Fruit fly (Drosophila melanogaster) whole organism, embryonic: ENCODE measurements around the gene CG1463.

Experiments
- ATbp ChIP-seq: fragments of 200-800 bp; sonication (Bioruptor generic); optimal IDR thresholded peaks from 2 replicates; lab custom pipeline; 2017; ENCODE audit warnings: missing biosample characterization, mild to moderate bottlenecking, missing genetic modification characterization, missing genetic modification reagents
- Aef1 ChIP-seq: fragments of 200-800 bp; sonication (Bioruptor generic); IDR thresholded peaks from 3 replicates; pipeline ENCODE4 v1.3.6; 2022; ENCODE audit warnings: missing biosample characterization, missing genetic modification characterization
- Bdp1 ChIP-seq: fragments of 200-800 bp; sonication (Bioruptor generic); optimal IDR thresholded peaks from 3 replicates; lab custom pipeline; 2016; ENCODE audit warnings: missing biosample characterization, missing genetic modification characterization
- Blimp-1 ChIP-seq: fragments of 200-800 bp; sonication (Bioruptor generic); optimal IDR thresholded peaks from 3 replicates; lab custom pipeline; 2018; ENCODE audit warnings: missing biosample characterization, missing genetic modification characterization, mild to moderate bottlenecking, moderate library complexity, missing genetic modification reagents
- C15 ChIP-seq: fragments of 200-800 bp; sonication (Bioruptor generic); IDR thresholded peaks from 3 replicates; pipeline ENCODE4 v1.3.6; 2022; ENCODE audit warnings: missing biosample characterization, missing genetic modification characterization
- CG11696 ChIP-seq: fragments of 200-800 bp; sonication (Bioruptor generic); IDR thresholded peaks from 2 replicates; pipeline ENCODE4 v1.3.6; 2022; ENCODE audit warnings: missing biosample characterization, missing genetic modification characterization
- CG12219 ChIP-seq: fragments of 200-800 bp; sonication (Bioruptor generic); optimal IDR thresholded peaks from 3 replicates; lab custom pipeline; 2018; ENCODE audit warnings: missing biosample characterization, mild to moderate bottlenecking, missing genetic modification characterization
- CG12391 ChIP-seq: fragments of 200-800 bp; sonication (Bioruptor generic); optimal IDR thresholded peaks from 3 replicates; lab custom pipeline; 2018; ENCODE audit warnings: missing biosample characterization, mild to moderate bottlenecking, missing genetic modification characterization, moderate library complexity
- CG13296 ChIP-seq: fragments of 200-800 bp; sonication (Bioruptor generic); optimal IDR thresholded peaks from 3 replicates; lab custom pipeline; 2018; ENCODE audit warnings: missing biosample characterization, mild to moderate bottlenecking, missing genetic modification characterization
- CG13624 ChIP-seq: fragments of 200-800 bp; sonication (Bioruptor generic); optimal IDR thresholded peaks from 2 replicates; lab custom pipeline; 2016; ENCODE audit warnings: missing biosample characterization, missing genetic modification characterization
- CG14050 ChIP-seq: fragments of 200-800 bp; sonication (Bioruptor generic); IDR thresholded peaks from 3 replicates; pipeline ENCODE4 v1.3.6; 2022; ENCODE audit warnings: missing biosample characterization, missing genetic modification characterization
- CG15011 ChIP-seq: fragments of 200-800 bp; sonication (Bioruptor generic); optimal IDR thresholded peaks from 3 replicates; lab custom pipeline; 2018; ENCODE audit warnings: missing biosample characterization, mild to moderate bottlenecking, missing genetic modification characterization
- CG1529 ChIP-seq: fragments of 200-800 bp; sonication (Bioruptor generic); optimal IDR thresholded peaks from 3 replicates; lab custom pipeline; 2018; ENCODE audit warnings: missing biosample characterization, missing genetic modification characterization
- CG17912 ChIP-seq: fragments of 200-800 bp; sonication (Bioruptor generic); optimal IDR thresholded peaks from 2 replicates; lab custom pipeline; 2018; ENCODE audit warnings: missing biosample characterization, mild to moderate bottlenecking, missing genetic modification characterization
- CG18476 ChIP-seq: fragments of 200-800 bp; sonication (Bioruptor generic); optimal IDR thresholded peaks from 2 replicates; lab custom pipeline; 2016; ENCODE audit warnings: missing biosample characterization, mild to moderate bottlenecking, missing genetic modification characterization
- CG18619 ChIP-seq: fragments of 200-800 bp; sonication (Bioruptor generic); optimal IDR thresholded peaks from 3 replicates; lab custom pipeline; 2017; ENCODE audit warnings: missing biosample characterization, mild to moderate bottlenecking, missing genetic modification characterization
- CG2120 ChIP-seq: fragments of 200-800 bp; sonication (Bioruptor generic); optimal IDR thresholded peaks from 3 replicates; lab custom pipeline; 2016; ENCODE audit warnings: missing biosample characterization, missing genetic modification characterization
- CG30403 ChIP-seq: fragments of 200-800 bp; sonication (Bioruptor generic); optimal IDR thresholded peaks from 3 replicates; lab custom pipeline; 2016; ENCODE audit warnings: missing biosample characterization, missing genetic modification characterization
- CG6175 ChIP-seq: fragments of 200-800 bp; sonication (Bioruptor generic); IDR thresholded peaks from 3 replicates; pipeline ENCODE4 v1.3.6; 2022; ENCODE audit warnings: missing biosample characterization, missing genetic modification characterization
- CG7357 ChIP-seq: fragments of 200-800 bp; sonication (Bioruptor generic); IDR thresholded peaks from 3 replicates; pipeline ENCODE4 v1.3.6; 2022; ENCODE audit warnings: missing biosample characterization, missing genetic modification characterization
- CG7839 ChIP-seq: fragments of 200-800 bp; sonication (Bioruptor generic); optimal IDR thresholded peaks from 3 replicates; lab custom pipeline; 2018; ENCODE audit warnings: missing biosample characterization, mild to moderate bottlenecking, missing genetic modification characterization, moderate library complexity
- CG8478 ChIP-seq: fragments of >200 bp; optimal IDR thresholded peaks from 2 replicates; lab custom pipeline; 2018
- CG8765 ChIP-seq: fragments of 200-800 bp; sonication (Bioruptor generic); IDR thresholded peaks from 2 replicates; pipeline ENCODE4 v1.3.6; 2022; ENCODE audit warnings: missing biosample characterization, missing genetic modification characterization
- CG9932 ChIP-seq: fragments of 200-800 bp; sonication (Bioruptor generic); IDR thresholded peaks from 2 replicates; pipeline ENCODE4 v1.3.6; 2022; ENCODE audit warnings: missing biosample characterization, missing genetic modification characterization
- CrebB ChIP-seq: fragments of 200-800 bp; sonication (Bioruptor generic); optimal IDR thresholded peaks from 3 replicates; lab custom pipeline; 2018; ENCODE audit warnings: missing biosample characterization, mild to moderate bottlenecking, missing genetic modification characterization
- Fer1 ChIP-seq: fragments of 200-800 bp; sonication (Bioruptor generic); optimal IDR thresholded peaks from 2 replicates; lab custom pipeline; 2017; ENCODE audit warnings: missing biosample characterization, mild to moderate bottlenecking, missing genetic modification characterization
- GATAe ChIP-seq: fragments of 200-800 bp; sonication (Bioruptor generic); conservative IDR thresholded peaks from 2 replicates; pipeline ENCODE4 v1.3.6; 2022; ENCODE audit warnings: missing biosample characterization, missing genetic modification characterization
- HHEX ChIP-seq: fragments of 200-800 bp; sonication (Bioruptor generic); optimal IDR thresholded peaks from 3 replicates; lab custom pipeline; 2017; ENCODE audit warnings: missing biosample characterization, mild to moderate bottlenecking, missing genetic modification characterization, missing genetic modification reagents
- Hmr ChIP-seq: fragments of 200-800 bp; sonication (Bioruptor generic); optimal IDR thresholded peaks from 3 replicates; lab custom pipeline; 2017; ENCODE audit warnings: mild to moderate bottlenecking, missing biosample characterization, missing genetic modification reagents, missing genetic modification characterization
- Hr3 ChIP-seq: fragments of 200-800 bp; sonication (Bioruptor generic); optimal IDR thresholded peaks from 3 replicates; lab custom pipeline; 2016; ENCODE audit warnings: missing biosample characterization, missing genetic modification characterization
- Kr ChIP-seq: fragments of 200-800 bp; sonication (Bioruptor generic); optimal IDR thresholded peaks from 2 replicates; lab custom pipeline; 2017; ENCODE audit warnings: missing biosample characterization, mild to moderate bottlenecking, missing genetic modification characterization
- Rx ChIP-seq: fragments of 200-800 bp; sonication (Bioruptor generic); IDR thresholded peaks from 2 replicates; pipeline ENCODE4 v1.3.6; 2022; ENCODE audit warnings: missing biosample characterization, missing genetic modification characterization
- Sry-β ChIP-seq: fragments of 200-800 bp; sonication (Bioruptor generic); optimal IDR thresholded peaks from 2 replicates; lab custom pipeline; 2018; ENCODE audit warnings: missing biosample characterization, mild to moderate bottlenecking, missing genetic modification characterization, moderate library complexity
- Sry-δ ChIP-seq: fragments of 200-800 bp; sonication (Bioruptor generic); optimal IDR thresholded peaks from 2 replicates; lab custom pipeline; 2016; ENCODE audit warnings: missing biosample characterization, missing genetic modification characterization
- ab ChIP-seq: fragments of 200-800 bp; sonication (Bioruptor generic); optimal IDR thresholded peaks from 2 replicates; lab custom pipeline; 2016; ENCODE audit warnings: missing biosample characterization, missing genetic modification characterization
- crc ChIP-seq: fragments of 200-800 bp; sonication (Bioruptor generic); optimal IDR thresholded peaks from 2 replicates; lab custom pipeline; 2016; ENCODE audit warnings: missing biosample characterization, missing genetic modification characterization
- esg ChIP-seq: fragments of 200-800 bp; sonication (Bioruptor generic); conservative IDR thresholded peaks from 2 replicates; pipeline ENCODE4 v1.3.6; 2022; ENCODE audit warnings: missing biosample characterization, missing genetic modification characterization
- gem ChIP-seq: fragments of 200-800 bp; sonication (Bioruptor generic); optimal IDR thresholded peaks from 2 replicates; lab custom pipeline; 2019; ENCODE audit warnings: missing biosample characterization, mild to moderate bottlenecking, missing genetic modification characterization, moderate library complexity
- grau ChIP-seq: fragments of 200-800 bp; optimal IDR thresholded peaks from 3 replicates; lab custom pipeline; 2019; ENCODE audit warnings: missing biosample characterization, mild to moderate bottlenecking, missing genetic modification characterization, moderate library complexity
- hbn ChIP-seq: fragments of 200-800 bp; sonication (Bioruptor generic); IDR thresholded peaks from 2 replicates; pipeline ENCODE4 v1.3.6; 2022; ENCODE audit warnings: missing biosample characterization, missing genetic modification characterization; ENCODE audit not compliant: partially characterized antibody
- jumu ChIP-seq: fragments of 200-800 bp; sonication (Bioruptor generic); optimal IDR thresholded peaks from 3 replicates; lab custom pipeline; 2016; ENCODE audit warnings: missing biosample characterization, missing genetic modification characterization
- ken ChIP-seq: fragments of 200-800 bp; sonication (Bioruptor generic); IDR thresholded peaks from 3 replicates; pipeline ENCODE4 v1.3.6; 2022; ENCODE audit warnings: missing biosample characterization, missing genetic modification characterization
- odd ChIP-seq: fragments of 200-800 bp; sonication (Bioruptor generic); optimal IDR thresholded peaks from 2 replicates; lab custom pipeline; 2017; ENCODE audit warnings: missing biosample characterization, mild to moderate bottlenecking, missing genetic modification characterization
- otp ChIP-seq: fragments of 200-800 bp; sonication (Bioruptor generic); IDR thresholded peaks from 3 replicates; pipeline ENCODE4, ENCODE4 v1.3.6; 2022; ENCODE audit warnings: missing biosample characterization, missing genetic modification characterization
- slbo ChIP-seq: fragments of 200-800 bp; sonication (Bioruptor generic); IDR thresholded peaks from 2 replicates; pipeline ENCODE4 v1.3.6; 2022; ENCODE audit warnings: missing biosample characterization, missing genetic modification characterization
- slp2 ChIP-seq: fragments of 200-800 bp; sonication (Bioruptor generic); optimal IDR thresholded peaks from 2 replicates; lab custom pipeline; 2016; ENCODE audit warnings: missing biosample characterization, missing genetic modification characterization
- sug ChIP-seq: fragments of 200-800 bp; optimal IDR thresholded peaks from 2 replicates; lab custom pipeline; 2019; ENCODE audit warnings: missing biosample characterization, mild to moderate bottlenecking, missing genetic modification characterization, moderate library complexity
- tin ChIP-seq: fragments of 200-800 bp; sonication (Bioruptor generic); optimal IDR thresholded peaks from 3 replicates; lab custom pipeline; 2016; ENCODE audit warnings: missing biosample characterization, missing genetic modification characterization
- tna ChIP-seq: fragments of 200-800 bp; sonication (Bioruptor generic); IDR thresholded peaks from 2 replicates; pipeline ENCODE4 v1.3.6; 2022; ENCODE audit warnings: missing biosample characterization, missing genetic modification characterization; ENCODE audit not compliant: partially characterized antibody
- vfl ChIP-seq: fragments of 200-800 bp; sonication (Bioruptor generic); optimal IDR thresholded peaks from 2 replicates; lab custom pipeline; 2016; ENCODE audit warnings: missing biosample characterization, missing genetic modification characterization

CG1463 gene

dm6 chrX:12578701-12579372, 32.6 kb downstream of the CG1463 start (continued):
- TF ChIP-seq Hr3 (GFP tag; lab: Kevin White, UChicago) (peak; percentile 11), Bdp1 (GFP tag; lab: Kevin White, UChicago) (peak; percentile 18), CG12219 (GFP tag; lab: Kevin White, UChicago) (peak; percentile 33), CG8765 (GFP tag; lab: Robert Waterston, UW) (no peak), esg (GFP tag; lab: Robert Waterston, UW) (peak; percentile 33; the same call in 1 of the 2 replicates), CG8478 (lab: Kevin White, UChicago) (peak; percentile 83), hbn (GFP tag; lab: Robert Waterston, UW) (no peak), CG9932 (GFP tag; lab: Robert Waterston, UW) (0 out of 2 replicates have a peak, but pooled peaks have one; percentile 13), slp2 (GFP tag; lab: Kevin White, UChicago) (no peak), CG7357 (GFP tag; lab: Robert Waterston, UW) (peak; percentile 38; the same call in 1 of the 3 replicates), C15 (0 out of 3 replicates have a peak, but pooled peaks have one; percentile 13), Blimp-1 (GFP tag; lab: Kevin White, UChicago) (peak; percentile 68), CG7839 (peak; percentile 83), CG13296 (GFP tag; lab: Kevin White, UChicago) (peak; percentile 36), CG6175 (GFP tag; lab: Robert Waterston, UW) (no peak), Sry-β (GFP tag; lab: Kevin White, UChicago) (peak; percentile 2), tin (GFP tag; lab: Kevin White, UChicago) (peak; percentile 21), CG14050 (GFP tag; lab: Robert Waterston, UW) (peak; percentile 26; the same call in 1 of the 3 replicates), grau (tag; lab: Kevin White, UChicago) (peak; percentile 80), Rx (GFP tag; lab: Robert Waterston, UW) (peak; percentile 16; the same call in 1 of the 2 replicates), CG18619 (peak; percentile 32), CG12391 (tag; lab: Kevin White, UChicago) (peak; percentile 73), Fer1 (GFP tag; lab: Kevin White, UChicago) (peak; percentile 64), Sry-δ (GFP tag; lab: Kevin White, UChicago) (no peak), vfl (no peak), Hmr (peak; percentile 59), CG2120 (GFP tag; lab: Kevin White, UChicago) (peak; percentile 68), CG17912 (GFP tag; lab: Kevin White, UChicago) (no peak), sug (tag; lab: Kevin White, UChicago) (no peak), CG11696 (GFP tag; lab: Robert Waterston, UW) (peak; percentile 91), crc (GFP tag; lab: Kevin White, UChicago) (no peak), GATAe (GFP tag; lab: Robert Waterston, UW) (no peak), ken (GFP tag; lab: Robert Waterston, UW) (0 out of 3 replicates have a peak, but pooled peaks have one; percentile 38), CG30403 (GFP tag; lab: Kevin White, UChicago) (peak; percentile 63), CG15011 (GFP tag; lab: Kevin White, UChicago) (peak; percentile 58), jumu (GFP tag; lab: Kevin White, UChicago) (no peak), ab (GFP tag; lab: Kevin White, UChicago) (no peak), ATbp (GFP tag; lab: Kevin White, UChicago) (peak; percentile 36), odd (GFP tag; lab: Kevin White, UChicago) (peak; percentile 38), CG18476 (GFP tag; lab: Kevin White, UChicago) (peak; percentile 43), otp (GFP tag; lab: Robert Waterston, UW) (no peak; the same call in 2 of the 3 replicates), CG1529 (GFP tag; lab: Kevin White, UChicago) (peak; percentile 72), tna (no peak), gem (tag; lab: Kevin White, UChicago) (peak; percentile 86), Aef1 (GFP tag; lab: Robert Waterston, UW) (peak; percentile 52), CG13624 (no peak), slbo (GFP tag; lab: Robert Waterston, UW) (peak; percentile 48), Kr (GFP tag; lab: Kevin White, UChicago) (no peak), HHEX (GFP tag; lab: Kevin White, UChicago) (peak; percentile 54), CrebB (tag; lab: Kevin White, UChicago) (no peak)
